Worm (Caenorhabditis elegans) whole organism, L4 larva: ENCODE measurements around the gene F35F10.6.

ENCODE experiments used
- F37D6.2 ChIP-seq: sonication (generic microtip); optimal IDR thresholded peaks from 2 replicates; lab custom pipeline; 2016; ENCODE audit warnings: mild to moderate bottlenecking, missing genetic modification characterization, missing compliant biosample characterization
- T26A8.4 ChIP-seq: fragments of 200-800 bp; sonication (Bioruptor generic); IDR thresholded peaks from 2 replicates; pipeline ENCODE4 v1.3.6; 2022; ENCODE audit warnings: missing genetic modification characterization, missing compliant biosample characterization
- ZK337.2 ChIP-seq: fragments of 200-800 bp; sonication (Bioruptor generic); IDR thresholded peaks from 2 replicates; pipeline ENCODE4 v1.3.6; 2022; ENCODE audit warnings: missing genetic modification reagents, missing genetic modification characterization, missing compliant biosample characterization
- aha-1 ChIP-seq: fragments of 150-350 bp; peaks from one replicate; lab custom pipeline; 2014; ENCODE audit warnings: missing biosample characterization, missing genetic modification characterization
- ceh-44 ChIP-seq: fragments of 200-800 bp; sonication (Bioruptor generic); IDR thresholded peaks from 2 replicates; pipeline ENCODE4 v1.3.6; 2022; ENCODE audit warnings: missing genetic modification reagents, missing genetic modification characterization, missing compliant biosample characterization
- ceh-62 ChIP-seq: sonication (generic microtip); optimal IDR thresholded peaks from 2 replicates; lab custom pipeline; 2017; ENCODE audit warnings: missing biosample characterization, missing genetic modification characterization
- ceh-82 ChIP-seq: sonication (generic microtip); optimal IDR thresholded peaks from 2 replicates; lab custom pipeline; 2017; ENCODE audit warnings: missing biosample characterization, missing genetic modification characterization
- daf-16 ChIP-seq, 3 experiments: sonication (generic microtip); optimal IDR thresholded peaks; 2 replicates each; lab custom pipeline; 2016 to 2017; ENCODE audit warnings: missing genetic modification characterization in 3 of 3, missing genetic modification reagents in 3 of 3, mild to moderate bottlenecking in 2 of 3, missing compliant biosample characterization in 2 of 3, missing biosample characterization in 1 of 3, moderate library complexity in 1 of 3
- dmd-6 ChIP-seq: fragments of 200-800 bp; sonication (Bioruptor generic); IDR thresholded peaks from 2 replicates; pipeline ENCODE4 v1.3.6; 2022; ENCODE audit warnings: missing genetic modification reagents, missing genetic modification characterization, missing compliant biosample characterization
- egl-43 ChIP-seq: fragments of 200-800 bp; sonication (Bioruptor generic); IDR thresholded peaks from 2 replicates; pipeline ENCODE4 v1.3.6; 2022; ENCODE audit warnings: missing genetic modification reagents, missing genetic modification characterization, missing compliant biosample characterization
- gei-8 ChIP-seq: fragments of 200-800 bp; sonication (Bioruptor generic); optimal IDR thresholded peaks from 2 replicates; lab custom pipeline; 2018; ENCODE audit warnings: mild to moderate bottlenecking, missing genetic modification characterization, missing compliant biosample characterization
- hlh-11 ChIP-seq: fragments of 200-800 bp; sonication (Bioruptor generic); optimal IDR thresholded peaks from 2 replicates; lab custom pipeline; 2018; ENCODE audit warnings: mild to moderate bottlenecking, missing genetic modification characterization, missing compliant biosample characterization
- lim-7 ChIP-seq: fragments of 200-800 bp; sonication (Bioruptor generic); IDR thresholded peaks from 2 replicates; pipeline ENCODE4 v1.3.6; 2022; ENCODE audit warnings: missing genetic modification characterization, missing compliant biosample characterization
- lin-13 ChIP-seq: fragments of 150-350 bp; optimal IDR thresholded peaks from 2 replicates; lab custom pipeline; 2014; ENCODE audit warnings: missing biosample characterization, missing genetic modification reagents, missing genetic modification characterization
- lin-29 ChIP-seq: fragments of 200-800 bp; sonication (Bioruptor generic); IDR thresholded peaks from 2 replicates; pipeline ENCODE4 v1.3.6; 2022; ENCODE audit warnings: missing genetic modification reagents, missing genetic modification characterization, missing compliant biosample characterization
- lsy-2 ChIP-seq, 2 experiments: fragments of 150-350 bp in 1 of 2; sonication (generic microtip) in 1 of 2; optimal IDR thresholded peaks; 2 replicates each; lab custom pipeline; 2014 to 2017; ENCODE audit warnings: missing biosample characterization in 2 of 2, missing genetic modification characterization in 2 of 2
- madf-5 ChIP-seq, 2 experiments: fragments of 200-800 bp; sonication (Bioruptor generic); IDR thresholded peaks; 2 replicates each; pipeline ENCODE4 v1.3.6; 2022; ENCODE audit warnings: missing compliant biosample characterization in 2 of 2, missing genetic modification characterization in 2 of 2
- nhr-111 ChIP-seq: fragments of 200-800 bp; sonication (Bioruptor generic); optimal IDR thresholded peaks from 2 replicates; lab custom pipeline; 2018; ENCODE audit warnings: mild to moderate bottlenecking, missing genetic modification characterization, missing compliant biosample characterization
- nhr-237 ChIP-seq: sonication (generic microtip); optimal IDR thresholded peaks from 2 replicates; lab custom pipeline; 2017; ENCODE audit warnings: missing biosample characterization, missing genetic modification characterization
- nhr-28 ChIP-seq: fragments of 150-350 bp; optimal IDR thresholded peaks from 2 replicates; lab custom pipeline; 2014; ENCODE audit warnings: missing biosample characterization, missing genetic modification characterization
- nhr-48 ChIP-seq: sonication (generic microtip); optimal IDR thresholded peaks from 2 replicates; lab custom pipeline; 2016; ENCODE audit warnings: mild to moderate bottlenecking, missing genetic modification characterization, missing compliant biosample characterization
- nhr-6 ChIP-seq: fragments of 150-350 bp; optimal IDR thresholded peaks from 2 replicates; lab custom pipeline; 2014; ENCODE audit warnings: missing biosample characterization, missing genetic modification characterization
- nhr-76 ChIP-seq: fragments of 150-350 bp; optimal IDR thresholded peaks from 2 replicates; lab custom pipeline; 2014; ENCODE audit warnings: missing biosample characterization, missing genetic modification characterization
- nhr-77 ChIP-seq: fragments of 150-350 bp; optimal IDR thresholded peaks from 2 replicates; lab custom pipeline; 2014; ENCODE audit warnings: missing biosample characterization, missing genetic modification characterization
- pha-4 ChIP-seq, 2 experiments: fragments of 150-350 bp in 1 of 2; fragments of 200-800 bp in 1 of 2; sonication (Bioruptor generic) in 1 of 2; IDR thresholded peaks in 1 of 2; optimal IDR thresholded peaks in 1 of 2; 2 replicates each; pipeline versions ENCODE4 v1.3.6 to Lab custom; 2014 to 2022; ENCODE audit warnings: missing genetic modification characterization in 2 of 2, missing genetic modification reagents in 2 of 2, missing biosample characterization in 1 of 2, missing compliant biosample characterization in 1 of 2
- snpc-1.2 ChIP-seq: fragments of 200-800 bp; sonication (Bioruptor generic); IDR thresholded peaks from 2 replicates; pipeline ENCODE4 v1.3.6; 2022; ENCODE audit warnings: missing genetic modification reagents, missing genetic modification characterization, missing compliant biosample characterization
- spr-1 ChIP-seq: sonication (generic microtip); optimal IDR thresholded peaks from 2 replicates; lab custom pipeline; 2016; ENCODE audit warnings: mild to moderate bottlenecking, missing genetic modification characterization, missing compliant biosample characterization
- tra-1 ChIP-seq: fragments of 200-800 bp; sonication (Bioruptor generic); IDR thresholded peaks from 2 replicates; pipeline ENCODE4 v1.3.6; 2022; ENCODE audit warnings: missing genetic modification reagents, missing genetic modification characterization, missing compliant biosample characterization
- unc-130 ChIP-seq: sonication (generic microtip); optimal IDR thresholded peaks from 2 replicates; lab custom pipeline; 2016; ENCODE audit warnings: missing genetic modification reagents, missing genetic modification characterization, missing compliant biosample characterization
- unc-39 ChIP-seq: sonication (generic microtip); optimal IDR thresholded peaks from 2 replicates; lab custom pipeline; 2017; ENCODE audit warnings: missing biosample characterization, missing genetic modification characterization
- unc-62 ChIP-seq, 3 experiments: fragments of 150-350 bp in 1 of 3; sonication (generic microtip); optimal IDR thresholded peaks in 2 of 3; peaks in 1 of 3; 1 replicate in 1 of 3; 2 replicates in 2 of 3; lab custom pipeline; 2014 to 2017; ENCODE audit warnings: missing biosample characterization in 3 of 3, missing genetic modification characterization in 3 of 3, missing genetic modification reagents in 3 of 3, missing genotype in 1 of 3
- zip-11 ChIP-seq: fragments of 200-800 bp; sonication (Bioruptor generic); IDR thresholded peaks from 2 replicates; pipeline ENCODE4 v1.3.6; 2022; ENCODE audit warnings: missing genetic modification characterization, missing compliant biosample characterization
- ztf-11 ChIP-seq: fragments of 150-350 bp; optimal IDR thresholded peaks from 2 replicates; lab custom pipeline; 2014; ENCODE audit warnings: missing biosample characterization, missing genetic modification characterization

F35F10.6 gene

DNA sequence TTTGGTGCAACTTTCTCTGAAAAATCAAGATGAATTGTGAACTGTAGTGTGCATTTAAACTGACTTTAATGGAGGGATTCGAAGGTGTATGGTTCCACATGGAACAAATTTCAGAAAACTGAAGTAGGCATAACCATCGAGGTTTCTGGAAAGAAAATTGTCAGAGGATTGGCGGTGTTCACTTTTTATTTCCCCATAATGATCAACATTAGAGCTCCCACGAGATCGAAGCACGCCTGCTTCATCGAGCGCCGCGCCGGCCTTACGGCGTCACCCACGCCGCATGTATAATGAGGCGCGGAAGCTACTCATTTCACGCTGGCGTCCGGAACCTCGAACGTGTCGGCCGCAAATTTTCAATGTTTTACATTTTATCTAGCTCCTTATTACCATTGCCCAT, 1.0 kb downstream of the F35F10.6 start:
- TF ChIP-seq T26A8.4 = no peak
- TF ChIP-seq madf-5 (GFP tag; IDR thresholded peaks at IDR 0.05; lab: Robert Waterston, UW) = 0 out of 4 replicates have a peak, but pooled peaks of 1 of the 2 experiments have one; percentile 13
- no peak for TF ChIP-seq nhr-111
- TF ChIP-seq aha-1 (tag; lab: Kevin White, UChicago) = peak; percentile 34

DNA sequence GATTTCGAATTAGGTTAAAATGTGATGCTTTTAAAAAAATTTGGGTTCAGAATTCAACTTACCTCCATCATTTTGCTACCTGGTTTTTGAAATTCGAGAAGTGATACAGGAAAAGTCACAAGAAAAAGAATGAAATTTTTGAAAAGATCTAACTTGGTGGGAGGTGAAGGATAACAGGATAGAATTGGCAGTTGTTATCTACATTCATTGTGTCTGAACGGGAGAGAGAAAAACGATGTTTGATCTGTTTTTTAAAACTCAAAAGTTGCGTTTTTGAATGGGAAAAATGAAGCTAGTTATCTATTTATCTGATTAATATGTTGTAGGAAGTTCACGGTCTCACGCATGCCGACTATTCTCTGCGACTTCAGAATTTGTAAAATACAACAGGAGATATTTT, 1.8 kb downstream of the F35F10.6 start, which contains the start of gene F35F10.7:
F35F10.7 (minus strand) TSS at position 101 of the 400 bp plus-strand sequence.
- TF ChIP-seq lin-29 (GFP tag; lab: Robert Waterston, UW) (no peak), unc-39 (tag; lab: Kevin White, UChicago) (no peak)

- TF ChIP-seq aha-1 (tag; lab: Kevin White, UChicago) = peak; percentile 49
- no peak for TF ChIP-seq unc-130 (GFP tag; lab: Kevin White, UChicago)
- 0 out of 2 replicates have a peak, but pooled peaks have one; percentile 24 for TF ChIP-seq ZK337.2 (GFP tag; lab: Robert Waterston, UW)
- no peak for TF ChIP-seq T26A8.4
- peak in 1 of 2 experiments; percentile 25 for TF ChIP-seq unc-62 (GFP tag; optimal IDR thresholded peaks at IDR 0.05 in 1 of 2; lab: Kevin White, UChicago)
- TF ChIP-seq unc-62 (tag; optimal IDR thresholded peaks at IDR 0.05; lab: Kevin White, UChicago) = no peak
- TF ChIP-seq nhr-76 = no peak
Observed at ce11 chrV:3284629-3285028, 4.5 kb downstream of the F35F10.6 start, which contains the start of gene F35F10.5. F35F10.5 (plus strand) TSS chrV:3284929.

DNA sequence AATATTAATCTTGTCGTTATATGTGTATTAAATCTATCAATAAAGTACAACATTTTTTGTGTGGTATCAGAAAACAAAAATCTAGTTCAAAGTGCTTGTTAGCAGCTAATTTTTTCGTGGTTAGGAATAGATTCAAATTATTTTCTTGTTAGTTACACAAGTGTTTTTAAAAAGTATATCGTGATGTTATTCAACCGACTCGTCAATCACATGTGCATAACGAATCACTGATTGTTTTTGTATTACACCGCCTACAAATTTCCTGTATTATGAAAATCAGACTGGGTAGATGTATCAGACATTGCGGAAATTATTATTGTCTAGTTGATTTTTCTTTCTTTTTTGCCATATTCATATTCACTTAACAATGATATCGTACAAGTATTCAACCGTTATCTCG, 6.2 kb downstream of the F35F10.6 start, which contains the start of gene str-64:
str-64 (plus strand) TSS at position 301 of the 400 bp plus-strand sequence.
- TF ChIP-seq aha-1 (tag; lab: Kevin White, UChicago) (peak; percentile 18), unc-62 (GFP tag; optimal IDR thresholded peaks at IDR 0.05 in 1 of 2; lab: Kevin White, UChicago) (peak in 1 of 2 experiments; percentile 73), unc-62 (tag; optimal IDR thresholded peaks at IDR 0.05; lab: Kevin White, UChicago) (no peak), egl-43 (GFP tag; lab: Robert Waterston, UW) (no peak)
- TF ChIP-seq, all 104 proteins: peak for 2

DNA sequence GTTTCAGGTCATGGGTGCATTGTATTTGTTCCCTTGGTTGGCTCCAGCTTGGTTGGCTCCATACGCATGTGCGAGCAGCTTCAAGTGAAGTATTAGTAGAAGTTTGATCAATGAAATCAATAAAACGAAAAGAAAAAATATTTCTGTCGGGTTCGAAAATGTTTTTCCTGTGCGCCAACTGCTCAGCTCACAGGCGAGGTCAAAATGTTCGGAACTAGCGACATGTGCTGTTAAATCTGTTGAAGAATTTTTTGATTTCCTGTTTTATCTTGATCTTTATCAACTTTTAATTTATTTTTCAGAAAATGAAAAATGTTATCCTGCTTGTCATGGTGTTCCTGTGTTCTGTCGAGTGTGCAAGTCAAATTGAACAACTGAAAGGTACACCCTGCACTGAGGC, 7.6 kb downstream of the F35F10.6 start, which contains the start of gene T28A11.25:
T28A11.25 (plus strand) TSS at position 301 of the 400 bp plus-strand sequence.
- no peak for TF ChIP-seq nhr-77 (tag; lab: Kevin White, UChicago)
- no peak for TF ChIP-seq pha-4 (GFP tag; IDR thresholded peaks at IDR 0.05; lab: Robert Waterston, UW)
- TF ChIP-seq pha-4 (tag; optimal IDR thresholded peaks at IDR 0.05; lab: Kevin White, UChicago) = no peak
- TF ChIP-seq ztf-11 (tag; lab: Kevin White, UChicago) = no peak
- TF ChIP-seq F37D6.2 (tag; lab: Kevin White, UChicago) = no peak
- no peak for TF ChIP-seq lsy-2 (tag; optimal IDR thresholded peaks at IDR 0.05; lab: Kevin White, UChicago)
- TF ChIP-seq daf-16 (GFP tag; optimal IDR thresholded peaks at IDR 0.05; lab: Kevin White, UChicago) = peak in 1 of 2 experiments; percentile 33
- no peak for TF ChIP-seq daf-16 (tag; optimal IDR thresholded peaks at IDR 0.05; lab: Kevin White, UChicago)
- TF ChIP-seq spr-1 = no peak

- no peak for TF ChIP-seq zip-11 (GFP tag; lab: Robert Waterston, UW)
- no peak for TF ChIP-seq lim-7 (GFP tag; lab: Robert Waterston, UW)
- no peak for TF ChIP-seq nhr-111
- no peak for TF ChIP-seq lin-29 (GFP tag; lab: Robert Waterston, UW)
- peak; percentile 26 for TF ChIP-seq hlh-11 (tag; lab: Kevin White, UChicago)
- TF ChIP-seq nhr-48 (tag; lab: Kevin White, UChicago) = no peak
Observed at ce11 chrV:3280009-3280408, 9.2 kb downstream of the F35F10.6 start, which contains the start of gene T28A11.2. T28A11.2 (plus strand) TSS chrV:3280379.

DNA sequence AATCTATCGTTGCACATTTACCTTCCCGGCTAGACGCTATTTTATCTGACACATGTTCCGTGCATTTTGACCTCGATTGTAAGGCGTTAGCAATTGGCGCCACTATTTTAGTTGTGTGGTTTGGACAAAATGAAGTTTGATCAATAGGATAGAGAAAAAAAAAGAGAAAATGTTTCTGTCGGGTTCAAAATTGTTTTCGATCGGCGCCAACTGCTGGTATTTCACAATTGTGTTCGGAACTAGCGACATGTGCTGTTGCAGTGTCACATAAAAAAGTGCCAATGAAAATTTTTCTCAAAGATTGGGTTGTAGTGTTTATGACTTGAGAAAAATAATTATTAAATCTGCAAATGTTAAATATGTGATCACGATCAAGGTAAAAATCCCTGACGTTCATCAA, 10.0 kb downstream of the F35F10.6 start:
- TF ChIP-seq ceh-82 (tag; lab: Kevin White, UChicago) (no peak), lin-13 (no peak), unc-39 (tag; lab: Kevin White, UChicago) (no peak), ceh-62 (tag; lab: Kevin White, UChicago) (no peak), hlh-11 (tag; lab: Kevin White, UChicago) (peak; percentile 54), tra-1 (GFP tag; lab: Robert Waterston, UW) (no peak), dmd-6 (GFP tag; lab: Robert Waterston, UW) (peak; percentile 40), aha-1 (tag; lab: Kevin White, UChicago) (peak; percentile 35), madf-5 (GFP tag; IDR thresholded peaks at IDR 0.05; lab: Robert Waterston, UW) (no peak), daf-16 (GFP tag; optimal IDR thresholded peaks at IDR 0.05; lab: Kevin White, UChicago) (peak in 1 of 2 experiments; percentile 86), daf-16 (tag; optimal IDR thresholded peaks at IDR 0.05; lab: Kevin White, UChicago) (no peak), nhr-6 (no peak), snpc-1.2 (GFP tag; lab: Robert Waterston, UW) (no peak), ceh-44 (GFP tag; lab: Robert Waterston, UW) (no peak), gei-8 (no peak), nhr-237 (tag; lab: Kevin White, UChicago) (no peak), nhr-28 (tag; lab: Kevin White, UChicago) (peak; percentile 10)
